Worm (Caenorhabditis elegans) whole organism, young adult: ENCODE data around the gene F07F6.1.

ENCODE experiments used
- F22D6.2 ChIP-seq: sonication (generic microtip); optimal IDR thresholded peaks from 2 replicates; lab custom pipeline; 2016; ENCODE audit warnings: mild to moderate bottlenecking, missing genetic modification characterization, missing compliant biosample characterization
- ZK185.1 ChIP-seq: sonication (generic microtip); optimal IDR thresholded peaks from 2 replicates; lab custom pipeline; 2016; ENCODE audit warnings: mild to moderate bottlenecking, missing genetic modification characterization, missing compliant biosample characterization; ENCODE audit not compliant: poor library complexity, severe bottlenecking
- cebp-1 ChIP-seq, 2 experiments: fragments of 200-800 bp in 1 of 2; sonication (Bioruptor generic) in 1 of 2; sonication (generic microtip) in 1 of 2; IDR thresholded peaks in 1 of 2; optimal IDR thresholded peaks in 1 of 2; 2 replicates each; pipeline versions ENCODE4 v1.3.6 to Lab custom; 2017 to 2022; ENCODE audit warnings: missing compliant biosample characterization in 2 of 2, missing genetic modification characterization in 2 of 2, mild to moderate bottlenecking in 1 of 2, missing genetic modification reagents in 1 of 2, moderate library complexity in 1 of 2
- chd-7 ChIP-seq: sonication (generic microtip); optimal IDR thresholded peaks from 2 replicates; lab custom pipeline; 2016; ENCODE audit warnings: mild to moderate bottlenecking, missing genetic modification characterization, moderate library complexity, missing compliant biosample characterization
- hmg-1.2 ChIP-seq: fragments of 200-800 bp; sonication (Bioruptor generic); IDR thresholded peaks from 2 replicates; pipeline ENCODE4 v1.3.6; 2022; ENCODE audit warnings: missing genetic modification reagents, missing genetic modification characterization, missing compliant biosample characterization
- let-526 ChIP-seq: fragments of 200-800 bp; sonication (Bioruptor generic); IDR thresholded peaks from 2 replicates; pipeline ENCODE4 v1.3.6; 2022; ENCODE audit warnings: missing genetic modification reagents, missing genetic modification characterization, missing compliant biosample characterization
- nhr-90 ChIP-seq: sonication (generic microtip); optimal IDR thresholded peaks from 2 replicates; lab custom pipeline; 2016; ENCODE audit warnings: missing genotype, mild to moderate bottlenecking, missing genetic modification characterization, missing compliant biosample characterization
- pbrm-1 ChIP-seq: fragments of 200-800 bp; sonication (Bioruptor generic); IDR thresholded peaks from 2 replicates; pipeline ENCODE4 v1.3.6; 2022; ENCODE audit warnings: missing genetic modification reagents, missing genetic modification characterization, missing compliant biosample characterization
- rpc-1 ChIP-seq, 2 experiments: fragments of 150-350 bp in 1 of 2; sonication (generic microtip) in 1 of 2; optimal IDR thresholded peaks; 2 replicates each; lab custom pipeline; 2014 to 2018; ENCODE audit warnings: missing biosample characterization in 1 of 2, missing genetic modification characterization in 1 of 2, missing genetic modification reagents in 1 of 2, missing genotype in 1 of 2
- unc-62 ChIP-seq: fragments of 150-350 bp; optimal IDR thresholded peaks from 2 replicates; lab custom pipeline; 2014; ENCODE audit warnings: missing biosample characterization, missing genetic modification reagents, missing genetic modification characterization
- ztf-25 ChIP-seq: fragments of 200-800 bp; sonication (Bioruptor generic); IDR thresholded peaks from 2 replicates; pipeline ENCODE4 v1.3.6; 2022; ENCODE audit warnings: missing genetic modification reagents, missing genetic modification characterization, missing compliant biosample characterization
- ztf-28 ChIP-seq: fragments of 200-800 bp; sonication (Bioruptor generic); IDR thresholded peaks from 2 replicates; pipeline ENCODE4 v1.3.6; 2022; ENCODE audit warnings: missing genetic modification reagents, missing genetic modification characterization, missing compliant biosample characterization

ce11 chrII:5436833-5437232 lies 853 bp upstream of the F07F6.1 start, which contains the start of gene dct-5:
- no peak for TF ChIP-seq let-526 (GFP tag; lab: Robert Waterston, UW)
- TF ChIP-seq nhr-90: no peak
- TF ChIP-seq hmg-1.2 (GFP tag; lab: Robert Waterston, UW): no peak
- no peak for TF ChIP-seq ztf-28 (GFP tag; lab: Robert Waterston, UW)
- TF ChIP-seq ztf-25 (GFP tag; lab: Robert Waterston, UW): no peak
- no peak for TF ChIP-seq cebp-1 (GFP tag; IDR thresholded peaks at IDR 0.05; lab: Robert Waterston, UW)
- no peak for TF ChIP-seq cebp-1 (tag; optimal IDR thresholded peaks at IDR 0.05; lab: Kevin White, UChicago)
- no peak for TF ChIP-seq unc-62 (GFP tag; lab: Kevin White, UChicago)
- no peak for TF ChIP-seq pbrm-1 (GFP tag; lab: Robert Waterston, UW)
- no peak for TF ChIP-seq rpc-1 (optimal IDR thresholded peaks at IDR 0.05; lab: Kevin White, UChicago)
- no peak for TF ChIP-seq rpc-1 (tag; optimal IDR thresholded peaks at IDR 0.05; lab: Kevin White, UChicago)
- TF ChIP-seq chd-7 (tag; lab: Kevin White, UChicago): no peak
- no peak for TF ChIP-seq ZK185.1 (tag; lab: Kevin White, UChicago)
- TF ChIP-seq F22D6.2: no peak
